Fruit fly (Drosophila melanogaster): ENCODE data around the gene Tsp74F.

dm6 chr3L:17902621-17903020, 7.0 kb upstream of the Tsp74F start:
- TF ChIP-seq CG8478 (optimal IDR thresholded peaks at IDR 0.05) (no peak), Dll (optimal IDR thresholded peaks at IDR 0.05) (no peak), psq (optimal IDR thresholded peaks at IDR 0.05) (no peak), EcR (GFP tag; optimal IDR thresholded peaks at IDR 0.05) (no peak), pan (optimal IDR thresholded peaks at IDR 0.05) (no peak), usp (GFP tag; optimal IDR thresholded peaks at IDR 0.05) (no peak)
